Worm (Caenorhabditis elegans) whole organism, young adult: ENCODE results near the gene ZK809.5.

Experiments
- Y53F4B.3 ChIP-seq: fragments of 200-800 bp; sonication (Bioruptor generic); IDR thresholded peaks from 2 replicates; pipeline ENCODE4 v1.3.6; 2022; ENCODE audit warnings: missing genetic modification reagents, missing genetic modification characterization, missing compliant biosample characterization
- ZK185.1 ChIP-seq: sonication (generic microtip); optimal IDR thresholded peaks from 2 replicates; lab custom pipeline; 2016; ENCODE audit warnings: mild to moderate bottlenecking, missing genetic modification characterization, missing compliant biosample characterization; ENCODE audit not compliant: poor library complexity, severe bottlenecking
- ama-1 ChIP-seq, 3 experiments: fragments of 150-350 bp in 1 of 3; sonication (generic microtip) in 2 of 3; optimal IDR thresholded peaks; 2 replicates each; lab custom pipeline; 2014 to 2018; ENCODE audit warnings: missing biosample characterization in 2 of 3, missing genetic modification characterization in 2 of 3, missing genetic modification reagents in 2 of 3
- ccch-3 ChIP-seq: fragments of 200-800 bp; sonication (Bioruptor generic); optimal IDR thresholded peaks from 2 replicates; lab custom pipeline; 2018; ENCODE audit warnings: mild to moderate bottlenecking, missing genetic modification characterization, missing compliant biosample characterization
- cebp-2 ChIP-seq: fragments of 200-800 bp; sonication (Bioruptor generic); IDR thresholded peaks from 2 replicates; pipeline ENCODE4 v1.3.6; 2022; ENCODE audit warnings: missing genetic modification characterization, missing compliant biosample characterization
- dpl-1 ChIP-seq: fragments of 150-350 bp; optimal IDR thresholded peaks from 2 replicates; lab custom pipeline; 2014; ENCODE audit warnings: missing biosample characterization, missing genetic modification reagents, missing genetic modification characterization
- hrde-1 ChIP-seq: sonication (generic microtip); optimal IDR thresholded peaks from 2 replicates; lab custom pipeline; 2016; ENCODE audit warnings: missing genetic modification characterization, mild to moderate bottlenecking, missing compliant biosample characterization, moderate library complexity, missing genotype, missing genetic modification reagents, borderline replicate concordance
- madf-8 ChIP-seq: fragments of 200-800 bp; sonication (Bioruptor generic); conservative IDR thresholded peaks from 2 replicates; pipeline ENCODE4 v1.3.6; 2022; ENCODE audit warnings: missing genetic modification reagents, missing genetic modification characterization, missing compliant biosample characterization
- mes-4 ChIP-seq: sonication (generic microtip); optimal IDR thresholded peaks from 2 replicates; lab custom pipeline; 2016; ENCODE audit warnings: missing genotype, missing genetic modification characterization, missing compliant biosample characterization
- snpc-1.1 ChIP-seq: sonication (generic microtip); optimal IDR thresholded peaks from 2 replicates; lab custom pipeline; 2017; ENCODE audit warnings: missing genetic modification characterization, mild to moderate bottlenecking, missing compliant biosample characterization, antibody characterized with exemption, moderate library complexity, missing genotype, missing genetic modification reagents; ENCODE audit not compliant: insufficient read depth
- snpc-4 ChIP-seq, 5 experiments: fragments of 150-350 bp in 1 of 5; sonication (generic microtip) in 4 of 5; optimal IDR thresholded peaks; 2 replicates each; lab custom pipeline; 2014 to 2018; ENCODE audit warnings: missing genetic modification characterization in 5 of 5, missing biosample characterization in 3 of 5, antibody characterized with exemption in 2 of 5, mild to moderate bottlenecking in 2 of 5, missing compliant biosample characterization in 2 of 5, missing genotype in 2 of 5, moderate library complexity in 2 of 5, missing genetic modification reagents in 1 of 5
- tbx-9 ChIP-seq: sonication (generic microtip); optimal IDR thresholded peaks from 2 replicates; lab custom pipeline; 2016; ENCODE audit warnings: borderline replicate concordance, missing genetic modification characterization, inconsistent platforms, missing compliant biosample characterization
- ztf-18 ChIP-seq: sonication (generic microtip); optimal IDR thresholded peaks from 2 replicates; lab custom pipeline; 2016; ENCODE audit warnings: missing genotype, mild to moderate bottlenecking, missing genetic modification characterization, missing compliant biosample characterization
- ztf-6 ChIP-seq: fragments of 200-800 bp; sonication (Bioruptor generic); IDR thresholded peaks from 2 replicates; pipeline ENCODE4 v1.3.6; 2022; ENCODE audit warnings: missing genetic modification reagents, missing genetic modification characterization, missing compliant biosample characterization

DNA sequence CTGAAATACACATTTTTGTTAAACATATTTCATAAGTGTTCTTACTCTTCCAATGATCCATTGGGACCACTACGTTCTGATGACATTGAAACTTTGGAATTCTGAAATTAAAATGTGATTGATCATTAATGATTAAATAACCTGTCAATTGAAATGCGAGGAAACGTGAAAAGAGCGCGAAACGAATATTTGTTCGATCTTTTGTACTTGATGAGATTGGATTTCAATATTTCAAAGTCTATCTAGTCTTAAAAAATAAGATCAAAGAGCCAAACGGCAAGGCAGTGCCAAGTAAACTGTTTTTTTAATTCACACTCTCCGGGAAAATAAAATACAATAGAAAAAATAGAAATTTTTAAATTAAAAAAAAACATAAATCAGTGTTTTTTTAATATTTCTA, 25.4 kb downstream of the ZK809.5 start, which contains the start of gene ZK792.4:
- no peak for TF ChIP-seq ztf-18 (tag; lab: Kevin White, UChicago)
- TF ChIP-seq snpc-4 (GFP tag; optimal IDR thresholded peaks at IDR 0.05; lab: Kevin White, UChicago), result no peak
- TF ChIP-seq snpc-4 (tag; optimal IDR thresholded peaks at IDR 0.05; lab: Kevin White, UChicago), result no peak
- no peak for TF ChIP-seq ccch-3
- TF ChIP-seq madf-8 (GFP tag; lab: Robert Waterston, UW), result no peak
- no peak for TF ChIP-seq mes-4 (tag; lab: Kevin White, UChicago)
- TF ChIP-seq dpl-1, result no peak
- TF ChIP-seq Y53F4B.3, result no peak
- no peak for TF ChIP-seq ama-1 (optimal IDR thresholded peaks at IDR 0.05; lab: Kevin White, UChicago)
- TF ChIP-seq ama-1 (GFP tag; optimal IDR thresholded peaks at IDR 0.05; lab: Kevin White, UChicago), result no peak
- no peak for TF ChIP-seq tbx-9
- no peak for TF ChIP-seq cebp-2 (GFP tag; lab: Robert Waterston, UW)
- TF ChIP-seq ZK185.1, result no peak
- TF ChIP-seq ztf-6 (GFP tag; lab: Robert Waterston, UW), result no peak
- TF ChIP-seq snpc-1.1 (tag; lab: Kevin White, UChicago), result no peak
- no peak for TF ChIP-seq hrde-1 (tag; lab: Kevin White, UChicago)
